Fruit fly (Drosophila melanogaster) whole organism, embryonic: ENCODE results near the gene CG15414.

Experiments used
- Ada2b ChIP-seq: fragments of 200-800 bp; sonication (Bioruptor generic); IDR thresholded peaks from 2 replicates; pipeline ENCODE4 v1.3.6; 2022; ENCODE audit warnings: missing biosample characterization, missing genetic modification characterization
- Atf-2 ChIP-seq: fragments of 200-800 bp; sonication (Bioruptor generic); optimal IDR thresholded peaks from 2 replicates; lab custom pipeline; 2016; ENCODE audit warnings: missing biosample characterization, missing genetic modification characterization
- Atf6 ChIP-seq: fragments of 200-800 bp; sonication (Bioruptor generic); IDR thresholded peaks from 2 replicates; pipeline ENCODE4 v1.3.6; 2022; ENCODE audit warnings: missing biosample characterization, missing genetic modification characterization
- CG10366 ChIP-seq: fragments of 200-800 bp; sonication (Bioruptor generic); IDR thresholded peaks from 2 replicates; pipeline ENCODE4 v1.3.6; 2022; ENCODE audit warnings: missing biosample characterization, missing genetic modification characterization
- CG10543 ChIP-seq: fragments of 200-800 bp; sonication (Bioruptor generic); optimal IDR thresholded peaks from 3 replicates; lab custom pipeline; 2017; ENCODE audit warnings: missing biosample characterization, mild to moderate bottlenecking, missing genetic modification characterization, moderate library complexity
- CG11398 ChIP-seq: fragments of 200-800 bp; sonication (Bioruptor generic); optimal IDR thresholded peaks from 2 replicates; lab custom pipeline; 2016; ENCODE audit warnings: missing biosample characterization, missing genetic modification characterization
- CG12942 ChIP-seq: fragments of 200-800 bp; sonication (Bioruptor generic); optimal IDR thresholded peaks from 3 replicates; lab custom pipeline; 2016; ENCODE audit warnings: missing biosample characterization, missing genetic modification characterization
- CG13775 ChIP-seq: fragments of 200-800 bp; sonication (Bioruptor generic); optimal IDR thresholded peaks from 3 replicates; lab custom pipeline; 2017; ENCODE audit warnings: missing biosample characterization, mild to moderate bottlenecking, missing genetic modification characterization
- CG17385 ChIP-seq: fragments of 200-800 bp; sonication (Bioruptor generic); optimal IDR thresholded peaks from 3 replicates; lab custom pipeline; 2018; ENCODE audit warnings: missing biosample characterization, mild to moderate bottlenecking, missing genetic modification characterization
- CG17912 ChIP-seq: fragments of 200-800 bp; sonication (Bioruptor generic); optimal IDR thresholded peaks from 2 replicates; lab custom pipeline; 2018; ENCODE audit warnings: missing biosample characterization, mild to moderate bottlenecking, missing genetic modification characterization
- CG2889 ChIP-seq: fragments of 200-800 bp; sonication (Bioruptor generic); IDR thresholded peaks from 3 replicates; pipeline ENCODE4 v1.3.6; 2022; ENCODE audit warnings: missing biosample characterization, missing genetic modification characterization
- CG30403 ChIP-seq: fragments of 200-800 bp; sonication (Bioruptor generic); optimal IDR thresholded peaks from 3 replicates; lab custom pipeline; 2016; ENCODE audit warnings: missing biosample characterization, missing genetic modification characterization
- CG32532 ChIP-seq: fragments of 200-800 bp; sonication (Bioruptor generic); IDR thresholded peaks from 2 replicates; pipeline ENCODE4 v1.3.6; 2022; ENCODE audit warnings: missing biosample characterization, missing genetic modification characterization
- CG34422 ChIP-seq: fragments of 200-800 bp; sonication (Bioruptor generic); IDR thresholded peaks from 3 replicates; pipeline ENCODE4 v1.3.6; 2022; ENCODE audit warnings: missing biosample characterization, missing genetic modification characterization
- CG7372 ChIP-seq: fragments of 200-800 bp; sonication (Bioruptor generic); IDR thresholded peaks from 2 replicates; pipeline ENCODE4 v1.3.6; 2022; ENCODE audit warnings: missing biosample characterization, missing genetic modification characterization
- CG7786 ChIP-seq: fragments of 200-800 bp; sonication (Bioruptor generic); optimal IDR thresholded peaks from 2 replicates; lab custom pipeline; 2016; ENCODE audit warnings: missing biosample characterization, missing genetic modification characterization
- CG8924 ChIP-seq: fragments of 200-800 bp; optimal IDR thresholded peaks from 3 replicates; lab custom pipeline; 2019; ENCODE audit warnings: missing biosample characterization, mild to moderate bottlenecking, missing genetic modification characterization, moderate library complexity
- CG9817 ChIP-seq: fragments of 200-800 bp; sonication (Bioruptor generic); optimal IDR thresholded peaks from 2 replicates; lab custom pipeline; 2018; ENCODE audit warnings: missing biosample characterization, mild to moderate bottlenecking, missing genetic modification characterization, moderate library complexity
- CG9876 ChIP-seq: fragments of 200-800 bp; sonication (Bioruptor generic); optimal IDR thresholded peaks from 2 replicates; lab custom pipeline; 2016; ENCODE audit warnings: missing biosample characterization, missing genetic modification characterization
- CG9932 ChIP-seq: fragments of 200-800 bp; sonication (Bioruptor generic); IDR thresholded peaks from 2 replicates; pipeline ENCODE4 v1.3.6; 2022; ENCODE audit warnings: missing biosample characterization, missing genetic modification characterization
- Dek ChIP-seq: fragments of 200-800 bp; sonication (Bioruptor generic); optimal IDR thresholded peaks from 3 replicates; lab custom pipeline; 2019; ENCODE audit warnings: missing biosample characterization, mild to moderate bottlenecking, missing genetic modification characterization, moderate library complexity
- Dip3 ChIP-seq: fragments of 200-800 bp; sonication (Bioruptor generic); optimal IDR thresholded peaks from 3 replicates; lab custom pipeline; 2016; ENCODE audit warnings: missing biosample characterization, missing genetic modification characterization
- Doc2 ChIP-seq: fragments of 200-800 bp; sonication (Bioruptor generic); IDR thresholded peaks from 2 replicates; pipeline ENCODE4 v1.3.6; 2022; ENCODE audit warnings: missing biosample characterization, missing genetic modification characterization
- Dp ChIP-seq: fragments of 200-800 bp; sonication (Bioruptor generic); optimal IDR thresholded peaks from 2 replicates; lab custom pipeline; 2018; ENCODE audit warnings: missing biosample characterization, mild to moderate bottlenecking, missing genetic modification characterization, moderate library complexity
- Ets65A ChIP-seq: fragments of 200-800 bp; sonication (Bioruptor generic); peaks from one replicate; lab custom pipeline; 2016; ENCODE audit warnings: missing biosample characterization, missing genetic modification characterization
- Fer2 ChIP-seq: fragments of 200-800 bp; sonication (Bioruptor generic); optimal IDR thresholded peaks from 2 replicates; lab custom pipeline; 2018; ENCODE audit warnings: missing biosample characterization, mild to moderate bottlenecking, missing genetic modification characterization, moderate library complexity
- Gug ChIP-seq: fragments of 200-800 bp; sonication (Bioruptor generic); IDR thresholded peaks from 4 replicates; pipeline ENCODE4 v1.3.6; 2022; ENCODE audit warnings: missing biosample characterization, missing genetic modification characterization
- Hsf ChIP-seq: fragments of 200-800 bp; sonication (Bioruptor generic); optimal IDR thresholded peaks from 3 replicates; lab custom pipeline; 2016; ENCODE audit warnings: missing biosample characterization, missing genetic modification characterization
- Meics ChIP-seq: fragments of 200-800 bp; sonication (Bioruptor generic); optimal IDR thresholded peaks from 2 replicates; lab custom pipeline; 2017; ENCODE audit warnings: missing biosample characterization, mild to moderate bottlenecking, missing genetic modification characterization
- Oli ChIP-seq: fragments of 200-800 bp; sonication (Bioruptor generic); optimal IDR thresholded peaks from 2 replicates; lab custom pipeline; 2018; ENCODE audit warnings: missing biosample characterization, mild to moderate bottlenecking, missing genetic modification characterization, moderate library complexity
- Ptx1 ChIP-seq: fragments of 200-800 bp; sonication (Bioruptor generic); IDR thresholded peaks from 2 replicates; pipeline ENCODE4 v1.3.6; 2022; ENCODE audit warnings: missing biosample characterization, missing genetic modification characterization
- Ssrp ChIP-seq: fragments of 200-800 bp; sonication (Bioruptor generic); optimal IDR thresholded peaks from 2 replicates; lab custom pipeline; 2018; ENCODE audit warnings: missing biosample characterization, mild to moderate bottlenecking, missing genetic modification characterization, moderate library complexity
- Taf1 ChIP-seq: fragments of 200-800 bp; sonication (Bioruptor generic); IDR thresholded peaks from 2 replicates; pipeline ENCODE4 v1.3.6; 2022; ENCODE audit warnings: missing biosample characterization, missing genetic modification characterization
- Xrp1 ChIP-seq: fragments of 200-800 bp; sonication (Bioruptor generic); IDR thresholded peaks from 2 replicates; pipeline ENCODE4 v1.3.6; 2022; ENCODE audit warnings: missing biosample characterization, missing genetic modification characterization
- bcd ChIP-seq: fragments of 200-800 bp; sonication (Bioruptor generic); optimal IDR thresholded peaks from 2 replicates; lab custom pipeline; 2017; ENCODE audit warnings: missing biosample characterization, mild to moderate bottlenecking, missing genetic modification characterization
- ci ChIP-seq: fragments of 200-800 bp; sonication (Bioruptor generic); IDR thresholded peaks from 3 replicates; pipeline ENCODE4 v1.3.6; 2022; ENCODE audit warnings: missing biosample characterization, missing genetic modification characterization
- dati ChIP-seq: fragments of 200-800 bp; sonication (Bioruptor generic); IDR thresholded peaks from 2 replicates; pipeline ENCODE4 v1.3.6; 2022; ENCODE audit warnings: missing biosample characterization, missing genetic modification characterization
- esg ChIP-seq: fragments of 200-800 bp; sonication (Bioruptor generic); conservative IDR thresholded peaks from 2 replicates; pipeline ENCODE4 v1.3.6; 2022; ENCODE audit warnings: missing biosample characterization, missing genetic modification characterization
- lmd ChIP-seq: fragments of 200-800 bp; sonication (Bioruptor generic); IDR thresholded peaks from 2 replicates; pipeline ENCODE4 v1.3.6; 2022; ENCODE audit warnings: missing biosample characterization, missing genetic modification characterization
- row ChIP-seq: fragments of 200-800 bp; sonication (Bioruptor generic); IDR thresholded peaks from 3 replicates; pipeline ENCODE4 v1.3.6; 2022; ENCODE audit warnings: missing biosample characterization, missing genetic modification characterization
- seq ChIP-seq: fragments of 200-800 bp; sonication (Bioruptor generic); IDR thresholded peaks from 2 replicates; pipeline ENCODE4 v1.3.6; 2022; ENCODE audit warnings: missing biosample characterization, missing genetic modification characterization
- so ChIP-seq: fragments of 200-800 bp; sonication (Bioruptor generic); IDR thresholded peaks from 3 replicates; pipeline ENCODE4 v1.3.6; 2022; ENCODE audit warnings: missing biosample characterization, missing genetic modification characterization
- stc ChIP-seq: fragments of 200-800 bp; sonication (Bioruptor generic); IDR thresholded peaks from 2 replicates; pipeline ENCODE4 v1.3.6; 2022; ENCODE audit warnings: missing biosample characterization, missing genetic modification characterization
- zfh2 ChIP-seq: fragments of 200-800 bp; sonication (Bioruptor generic); optimal IDR thresholded peaks from 2 replicates; lab custom pipeline; 2016; ENCODE audit warnings: missing biosample characterization, missing genetic modification characterization

The CG15414 gene

dm6 chr2L:3524729-3525181 is 33.9 kb upstream of the CG15414 start, which contains the start of gene CG8852 (continued):
- TF ChIP-seq Meics (peak; percentile 31), Ada2b (GFP tag; lab: Robert Waterston, UW) (no peak), lmd (GFP tag; lab: Robert Waterston, UW) (peak; percentile 39; the same call in 1 of the 2 replicates), Atf-2 (GFP tag; lab: Kevin White, UChicago) (no peak), Dip3 (GFP tag; lab: Kevin White, UChicago) (no peak), Gug (GFP tag; lab: Robert Waterston, UW) (0 out of 4 replicates have a peak, but pooled peaks have one; percentile 34), row (peak; percentile 76), CG32532 (GFP tag; lab: Robert Waterston, UW) (peak; percentile 58), Ptx1 (peak; percentile 55), CG2889 (no peak), bcd (GFP tag; lab: Kevin White, UChicago) (peak; percentile 31), dati (no peak), seq (GFP tag; lab: Robert Waterston, UW) (0 out of 2 replicates have a peak, but pooled peaks have one; percentile 21), Atf6 (GFP tag; lab: Robert Waterston, UW) (peak; percentile 54; the same call in 1 of the 2 replicates), Hsf (GFP tag; lab: Kevin White, UChicago) (peak; percentile 11), CG7786 (GFP tag; lab: Kevin White, UChicago) (no peak), CG8924 (tag; lab: Kevin White, UChicago) (peak; percentile 32), CG34422 (GFP tag; lab: Robert Waterston, UW) (0 out of 3 replicates have a peak, but pooled peaks have one; percentile 28), so (GFP tag; lab: Robert Waterston, UW) (0 out of 3 replicates have a peak, but pooled peaks have one; percentile 13), Ssrp (peak; percentile 7), stc (peak; percentile 56; the same call in 1 of the 2 replicates), CG11398 (GFP tag; lab: Kevin White, UChicago) (no peak), CG13775 (GFP tag; lab: Kevin White, UChicago) (peak; percentile 10), CG10543 (peak; percentile 44), Oli (peak; percentile 51), Taf1 (no peak), ci (GFP tag; lab: Robert Waterston, UW) (0 out of 3 replicates have a peak, but pooled peaks have one; percentile 29), CG7372 (GFP tag; lab: Robert Waterston, UW) (0 out of 2 replicates have a peak, but pooled peaks have one; percentile 8), CG9817 (tag; lab: Kevin White, UChicago) (peak; percentile 8), CG9932 (GFP tag; lab: Robert Waterston, UW) (peak; percentile 60), CG10366 (peak; percentile 28; the same call in 1 of the 2 replicates), Fer2 (tag; lab: Kevin White, UChicago) (peak; percentile 3), CG12942 (GFP tag; lab: Kevin White, UChicago) (peak; percentile 6), Xrp1 (GFP tag; lab: Robert Waterston, UW) (no peak), Doc2 (GFP tag; lab: Robert Waterston, UW) (no peak), CG17912 (no peak), zfh2 (GFP tag; lab: Kevin White, UChicago) (no peak), CG17385 (GFP tag; lab: Kevin White, UChicago) (peak; percentile 3), Dp (GFP tag; lab: Kevin White, UChicago) (no peak), CG9876 (GFP tag; lab: Kevin White, UChicago) (no peak), Dek (tag; lab: Kevin White, UChicago) (peak; percentile 0), esg (GFP tag; lab: Robert Waterston, UW) (peak; percentile 35; the same call in 1 of the 2 replicates)

DNA sequence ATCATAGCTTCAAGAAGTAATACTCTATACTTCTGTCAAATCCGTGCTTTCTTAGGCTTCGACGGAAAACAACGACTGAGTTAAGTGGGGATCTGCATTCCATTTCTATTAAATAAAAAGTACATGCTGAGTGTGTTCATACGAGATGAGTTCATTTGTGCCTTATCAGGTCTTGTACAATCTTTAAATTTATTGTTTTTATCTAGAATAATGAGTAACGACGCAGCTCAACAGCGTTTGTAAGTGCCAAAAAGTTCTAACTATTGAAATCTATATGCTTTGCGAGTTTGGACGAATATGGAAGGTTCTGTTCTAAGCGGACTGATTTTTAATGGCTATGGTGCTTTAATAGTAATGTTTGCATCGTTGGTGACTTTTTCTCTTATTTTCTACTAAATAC is 33.1 kb upstream of the CG15414 start, which contains the start of gene Sr-CIV:
TSS of gene Sr-CIV (minus strand) at position 101 of the 400 bp plus-strand sequence.
- TF ChIP-seq Ets65A (GFP tag; lab: Kevin White, UChicago) = peak; percentile 28
- TF ChIP-seq CG30403 (GFP tag; lab: Kevin White, UChicago) = no peak
- TF ChIP-seq, all 482 proteins: peak for 1
